Fruit fly (Drosophila melanogaster): ENCODE results near the gene Acsf3.

The Acsf3 gene

DNA sequence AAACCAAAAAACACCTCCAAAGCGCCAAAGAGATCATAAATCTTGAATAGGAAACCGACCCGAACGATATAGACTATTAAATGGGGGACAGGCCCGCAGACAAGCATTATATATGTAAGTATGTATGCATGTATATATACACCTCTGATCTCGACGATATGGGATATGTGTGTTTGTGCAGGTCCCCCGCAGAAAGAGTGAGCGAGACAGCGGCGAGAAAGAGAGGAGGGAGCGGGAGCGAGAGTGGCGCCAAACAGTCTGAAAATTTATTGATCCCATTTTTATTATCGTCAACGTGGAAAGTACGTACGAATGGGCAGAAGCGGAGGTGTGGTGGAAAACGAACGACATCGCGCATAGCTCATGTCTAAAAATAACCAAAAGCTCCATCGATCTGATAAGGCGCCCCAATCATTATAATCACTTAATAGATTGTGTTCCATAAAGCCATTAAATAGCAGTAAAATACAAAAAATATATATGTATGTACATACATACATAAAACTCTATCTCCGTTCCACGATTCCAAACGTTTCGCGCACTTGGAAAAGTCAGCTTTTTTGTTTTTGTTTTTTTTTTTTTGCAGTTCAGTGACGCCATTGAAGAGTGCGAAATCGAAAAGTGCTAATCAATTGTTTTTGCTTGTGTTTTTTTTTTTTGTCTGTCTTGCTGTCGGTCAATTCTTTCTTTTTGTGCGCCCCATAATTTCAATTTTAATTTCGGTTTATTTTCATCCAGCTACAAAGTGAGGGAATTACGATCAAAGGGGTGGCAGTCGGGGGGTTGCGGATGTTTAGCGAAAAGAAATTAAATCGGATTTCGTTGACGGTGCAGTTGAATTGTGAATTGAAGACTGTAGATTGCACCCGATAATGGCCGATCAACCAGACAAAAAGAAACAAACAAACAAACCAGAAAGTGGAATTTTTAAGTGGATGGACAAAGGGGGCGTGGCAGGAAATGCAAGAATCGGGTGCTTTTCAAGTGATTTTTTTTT, 11.3 kb upstream of the Acsf3 start:
- TF ChIP-seq CG17361 (GFP tag; IDR thresholded peaks at IDR 0.05) (no peak), D (optimal IDR thresholded peaks at IDR 0.05) (no peak), D (GFP tag; optimal IDR thresholded peaks at IDR 0.05) (no peak), CG10565 (GFP tag; optimal IDR thresholded peaks at IDR 0.05) (no peak), CG10959 (GFP tag; IDR thresholded peaks at IDR 0.05) (no peak), CG32767 (GFP tag; IDR thresholded peaks at IDR 0.05) (0 out of 2 replicates have a peak, but pooled peaks have one; percentile 13), br (optimal IDR thresholded peaks at IDR 0.05) (no peak), CG8290 (GFP tag; optimal IDR thresholded peaks at IDR 0.05) (peak; percentile 12), CG8290 (tag; optimal IDR thresholded peaks at IDR 0.05) (no peak), her (GFP tag; optimal IDR thresholded peaks at IDR 0.05) (no peak), caup (GFP tag; optimal IDR thresholded peaks at IDR 0.05; ENCODE audit: severe bottlenecking) (no peak), Sox102F (GFP tag; optimal IDR thresholded peaks at IDR 0.05) (no peak), CkIIα-i1 (GFP tag; IDR thresholded peaks at IDR 0.05) (no peak), Meics (GFP tag; optimal IDR thresholded peaks at IDR 0.05) (no peak), eve (GFP tag; optimal IDR thresholded peaks at IDR 0.05) (peak in 1 of 2 experiments; percentile 29), pan (optimal IDR thresholded peaks at IDR 0.05) (no peak), pan (GFP tag; optimal IDR thresholded peaks at IDR 0.05 in 1 of 2, IDR thresholded peaks at IDR 0.05 in 1 of 2) (no peak), gce (GFP tag; IDR thresholded peaks at IDR 0.05) (no peak), CG1529 (GFP tag; optimal IDR thresholded peaks at IDR 0.05) (no peak), wek (GFP tag; optimal IDR thresholded peaks at IDR 0.05) (peak; percentile 9), CG1233 (GFP tag; optimal IDR thresholded peaks at IDR 0.05) (no peak), Abd-B (GFP tag; optimal IDR thresholded peaks at IDR 0.05) (peak; percentile 20), sug (tag; optimal IDR thresholded peaks at IDR 0.05) (peak; percentile 93), zen (tag; optimal IDR thresholded peaks at IDR 0.05) (no peak), Blimp-1 (GFP tag; optimal IDR thresholded peaks at IDR 0.05) (no peak), Trl (optimal IDR thresholded peaks at IDR 0.05) (peak in 1 of 2 experiments; percentile 4), Trl (GFP tag; optimal IDR thresholded peaks at IDR 0.05) (no peak), CG10209 (GFP tag; optimal IDR thresholded peaks at IDR 0.05) (no peak), exex (tag; optimal IDR thresholded peaks at IDR 0.05) (peak; percentile 92), kni (GFP tag; optimal IDR thresholded peaks at IDR 0.05) (peak; percentile 40), pfk (GFP tag; optimal IDR thresholded peaks at IDR 0.05) (peak; percentile 61), CG33557 (GFP tag; optimal IDR thresholded peaks at IDR 0.05) (no peak), CG5180 (GFP tag; optimal IDR thresholded peaks at IDR 0.05) (no peak), Adf1 (GFP tag; IDR thresholded peaks at IDR 0.05) (0 out of 2 replicates have a peak, but pooled peaks have one; percentile 17), GATAe (GFP tag; conservative IDR thresholded peaks at IDR 0.05) (no peak), Sin3A (optimal IDR thresholded peaks at IDR 0.05) (no peak), CG2199 (GFP tag; IDR thresholded peaks at IDR 0.05) (no peak), CG9215 (GFP tag; IDR thresholded peaks at IDR 0.05) (no peak), chinmo (GFP tag; IDR thresholded peaks at IDR 0.05; ENCODE audit: partially characterized antibody) (0 out of 4 replicates have a peak, but pooled peaks have one; percentile 67), Med (GFP tag) (peak; percentile 95), CG14710 (tag; optimal IDR thresholded peaks at IDR 0.05) (no peak), CG32532 (GFP tag; IDR thresholded peaks at IDR 0.05) (no peak), oc (tag; optimal IDR thresholded peaks at IDR 0.05) (peak; percentile 48), CG8924 (tag; optimal IDR thresholded peaks at IDR 0.05) (no peak), nerfin-1 (tag; optimal IDR thresholded peaks at IDR 0.05) (no peak), Fer1 (GFP tag; optimal IDR thresholded peaks at IDR 0.05) (no peak), ato (GFP tag; IDR thresholded peaks at IDR 0.05; ENCODE audit: partially characterized antibody) (no peak), CG17829 (tag; optimal IDR thresholded peaks at IDR 0.05) (no peak), cg (GFP tag; optimal IDR thresholded peaks at IDR 0.05) (peak; percentile 81)
